Worm (Caenorhabditis elegans): ENCODE results near the gene idpb-4.

idpb-4 gene

ce11 chrII:8751686-8752085 lies 14.3 kb upstream of the idpb-4 start, which contains the start of gene atf-2:
TSS of gene atf-2 (plus strand) at chrII:8751986.
- TF ChIP-seq daf-8 (GFP tag; IDR thresholded peaks at IDR 0.05): no peak
- no peak for TF ChIP-seq lin-13 (GFP tag; optimal IDR thresholded peaks at IDR 0.05)
- no peak for TF ChIP-seq cey-2 (tag; optimal IDR thresholded peaks at IDR 0.05; ENCODE audit: borderline replicate concordance, insufficient read depth)
- TF ChIP-seq zfp-2 (tag; optimal IDR thresholded peaks at IDR 0.05): no peak

- TF ChIP-seq ceh-20 (GFP tag; IDR thresholded peaks at IDR 0.05): no peak
- no peak for TF ChIP-seq sdz-12 (GFP tag; optimal IDR thresholded peaks at IDR 0.05)
- no peak for TF ChIP-seq vab-7 (GFP tag; IDR thresholded peaks at IDR 0.05)
- TF ChIP-seq nhr-111 (GFP tag; optimal IDR thresholded peaks at IDR 0.05): no peak
- TF ChIP-seq Y5F2A.4 (GFP tag; optimal IDR thresholded peaks at IDR 0.05): no peak
- TF ChIP-seq pha-4 (GFP tag; IDR thresholded peaks at IDR 0.05): no peak
- TF ChIP-seq pha-4 (tag; optimal IDR thresholded peaks at IDR 0.05): no peak
- no peak for TF ChIP-seq ctbp-1 (GFP tag; IDR thresholded peaks at IDR 0.05)
- peak in 1 of 2 experiments; percentile 63 for TF ChIP-seq mdl-1 (tag; optimal IDR thresholded peaks at IDR 0.05)
- no peak for TF ChIP-seq lir-3 (tag; optimal IDR thresholded peaks at IDR 0.05)
- TF ChIP-seq ZK337.2 (GFP tag; IDR thresholded peaks at IDR 0.05): no peak
- no peak for TF ChIP-seq ceh-44 (GFP tag; IDR thresholded peaks at IDR 0.05)
- TF ChIP-seq nhr-28 (tag; optimal IDR thresholded peaks at IDR 0.05): peak; percentile 35
- peak; percentile 92 for TF ChIP-seq aha-1 (tag)
- TF ChIP-seq dmd-9 (GFP tag; IDR thresholded peaks at IDR 0.05): no peak
- peak in 1 of 2 experiments; percentile 47 for TF ChIP-seq unc-62 (GFP tag; optimal IDR thresholded peaks at IDR 0.05 in 1 of 2)
- no peak for TF ChIP-seq unc-62 (tag; optimal IDR thresholded peaks at IDR 0.05)
- no peak for TF ChIP-seq saeg-2 (GFP tag; IDR thresholded peaks at IDR 0.05)
- no peak for TF ChIP-seq nhr-42 (GFP tag; IDR thresholded peaks at IDR 0.05)
- no peak for TF ChIP-seq lin-39 (tag; optimal IDR thresholded peaks at IDR 0.05)
- no peak for TF ChIP-seq R02D3.7 (tag; optimal IDR thresholded peaks at IDR 0.05)
- no peak for TF ChIP-seq lin-38 (GFP tag; IDR thresholded peaks at IDR 0.05)
- no peak for TF ChIP-seq spr-3 (GFP tag; optimal IDR thresholded peaks at IDR 0.05)
- no peak for TF ChIP-seq zip-11 (GFP tag; IDR thresholded peaks at IDR 0.05)
- no peak for TF ChIP-seq hlh-30 (tag; optimal IDR thresholded peaks at IDR 0.05; ENCODE audit: insufficient read depth)
- no peak for TF ChIP-seq cey-2 (tag; optimal IDR thresholded peaks at IDR 0.05; ENCODE audit: borderline replicate concordance, insufficient read depth)
- no peak for TF ChIP-seq D1046.2 (GFP tag; IDR thresholded peaks at IDR 0.05)
- TF ChIP-seq zfp-2 (tag; optimal IDR thresholded peaks at IDR 0.05): no peak
- TF ChIP-seq ceh-82 (tag; optimal IDR thresholded peaks at IDR 0.05): no peak
- TF ChIP-seq nhr-237 (tag; optimal IDR thresholded peaks at IDR 0.05): no peak
- peak; percentile 55 for TF ChIP-seq nhr-48 (tag; optimal IDR thresholded peaks at IDR 0.05)
- peak; percentile 66 for TF ChIP-seq hlh-11 (tag; optimal IDR thresholded peaks at IDR 0.05)
- TF ChIP-seq ztf-11 (tag; optimal IDR thresholded peaks at IDR 0.05): no peak
- no peak for TF ChIP-seq mdt-29 (GFP tag; IDR thresholded peaks at IDR 0.05)
- TF ChIP-seq mxl-3 (GFP tag; optimal IDR thresholded peaks at IDR 0.05): peak; percentile 46
- TF ChIP-seq unc-130 (GFP tag; optimal IDR thresholded peaks at IDR 0.05): no peak
- no peak for TF ChIP-seq madf-9 (GFP tag; conservative IDR thresholded peaks at IDR 0.05)
- no peak for TF ChIP-seq jun-1 (tag; optimal IDR thresholded peaks at IDR 0.05)
- TF ChIP-seq unc-39 (tag; optimal IDR thresholded peaks at IDR 0.05): no peak
- TF ChIP-seq tag-97 (GFP tag; IDR thresholded peaks at IDR 0.05): no peak
- no peak for TF ChIP-seq gei-8 (GFP tag; optimal IDR thresholded peaks at IDR 0.05)
- TF ChIP-seq egl-27 (tag; optimal IDR thresholded peaks at IDR 0.05): no peak
- no peak for TF ChIP-seq zag-1 (tag; optimal IDR thresholded peaks at IDR 0.05)
- no peak for TF ChIP-seq rbr-2 (tag; optimal IDR thresholded peaks at IDR 0.05)
- TF ChIP-seq ceh-32 (tag; optimal IDR thresholded peaks at IDR 0.05; ENCODE audit: poor library complexity): no peak
- no peak for TF ChIP-seq duxl-1 (tag; optimal IDR thresholded peaks at IDR 0.05; ENCODE audit: poor library complexity)
- TF ChIP-seq dmd-6 (GFP tag; IDR thresholded peaks at IDR 0.05): no peak
- no peak for TF ChIP-seq lim-7 (GFP tag; IDR thresholded peaks at IDR 0.05)
Observed at ce11 chrII:8751042-8751441, 13.7 kb upstream of the idpb-4 start.

All from whole organism, L4 larva.